Fruit fly (Drosophila melanogaster): ENCODE data around the gene CG18249.

DNA sequence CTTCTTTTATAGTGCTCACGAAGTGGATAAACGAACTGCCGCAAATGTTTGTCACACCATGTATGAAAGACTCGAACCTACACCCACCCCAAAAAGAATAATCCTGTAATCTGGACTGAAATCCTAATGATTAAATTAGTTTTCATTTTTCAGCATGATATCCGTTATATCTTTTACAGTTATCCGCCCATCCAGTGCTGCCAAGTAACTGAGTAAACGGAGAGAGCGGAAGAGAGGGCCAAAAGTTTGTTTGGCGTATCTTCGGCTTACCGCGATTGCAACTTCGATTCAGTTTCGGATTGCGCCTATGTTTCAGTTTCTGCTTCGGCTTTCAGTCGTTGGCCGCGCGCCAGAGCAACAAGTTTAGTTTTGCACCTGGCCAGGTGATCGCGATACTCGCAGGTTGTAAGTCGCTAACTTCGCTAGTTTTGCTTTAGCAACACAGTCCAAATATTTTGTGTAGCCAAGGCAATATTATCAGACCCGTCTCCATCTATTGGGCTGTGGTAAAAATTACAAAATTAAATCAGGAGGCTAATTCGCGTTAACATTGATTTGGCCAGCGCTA is 30.3 kb downstream of the CG18249 start, which contains the start of gene mtg:
- TF ChIP-seq psq (optimal IDR thresholded peaks at IDR 0.05) (no peak), EcR (GFP tag; optimal IDR thresholded peaks at IDR 0.05) (no peak), Dll (optimal IDR thresholded peaks at IDR 0.05) (no peak), pan (optimal IDR thresholded peaks at IDR 0.05) (no peak), CG8478 (optimal IDR thresholded peaks at IDR 0.05) (no peak)

All from whole organism.